Fruit fly (Drosophila melanogaster): ENCODE data around the gene RnpS1.

The RnpS1 gene

DNA sequence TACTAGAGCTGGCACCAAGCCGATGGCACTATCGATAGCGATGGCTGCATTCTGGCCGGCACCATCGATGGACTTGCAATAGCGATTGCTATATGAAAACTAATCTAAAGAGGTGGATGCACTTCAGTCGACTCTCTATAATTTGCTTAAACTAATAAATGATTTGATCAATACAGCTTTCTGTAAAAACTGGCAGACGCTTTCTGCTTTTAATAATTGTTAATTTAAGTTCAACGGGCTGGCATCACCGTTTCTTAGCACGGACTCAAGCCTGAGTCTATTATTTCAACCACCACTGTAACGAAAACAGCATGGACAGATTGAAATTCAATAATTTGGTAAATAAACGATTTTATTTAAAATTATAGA lies 38.8 kb upstream of the RnpS1 start, which contains the start of the genes Ras85D and Rlb1 (continued):
- TF ChIP-seq CG15696 (tag; optimal IDR thresholded peaks at IDR 0.05) (peak; percentile 62), CG9727 (GFP tag; optimal IDR thresholded peaks at IDR 0.05) (peak; percentile 70), knrl (GFP tag; IDR thresholded peaks at IDR 0.05; ENCODE audit: partially characterized antibody) (no peak), klu (GFP tag; IDR thresholded peaks at IDR 0.05) (no peak), kni (GFP tag; optimal IDR thresholded peaks at IDR 0.05) (no peak), tll (GFP tag; optimal IDR thresholded peaks at IDR 0.05) (no peak), Antp (GFP tag; optimal IDR thresholded peaks at IDR 0.05) (peak; percentile 87), CG7928 (GFP tag; optimal IDR thresholded peaks at IDR 0.05) (peak; percentile 47), CG31441 (GFP tag; IDR thresholded peaks at IDR 0.05) (no peak), trh (GFP tag; optimal IDR thresholded peaks at IDR 0.05) (peak; percentile 35), run (tag; optimal IDR thresholded peaks at IDR 0.05) (no peak), sim (GFP tag; IDR thresholded peaks at IDR 0.05) (no peak), pho (GFP tag; optimal IDR thresholded peaks at IDR 0.05) (peak; percentile 83), croc (GFP tag; conservative IDR thresholded peaks at IDR 0.05) (peak; percentile 41; the same call in 2 of the 3 replicates), fu2 (GFP tag; optimal IDR thresholded peaks at IDR 0.05) (peak; percentile 77), gcm (GFP tag; optimal IDR thresholded peaks at IDR 0.05) (no peak), D (optimal IDR thresholded peaks at IDR 0.05) (no peak), D (GFP tag; optimal IDR thresholded peaks at IDR 0.05) (no peak), pfk (GFP tag; optimal IDR thresholded peaks at IDR 0.05) (peak; percentile 35), CG3163 (GFP tag; optimal IDR thresholded peaks at IDR 0.05) (peak; percentile 69), HLH3B (GFP tag; IDR thresholded peaks at IDR 0.05) (no peak), CG11456 (GFP tag; IDR thresholded peaks at IDR 0.05) (no peak), CG10366 (GFP tag; IDR thresholded peaks at IDR 0.05) (no peak), ara (GFP tag; IDR thresholded peaks at IDR 0.05) (no peak), scrt (GFP tag; optimal IDR thresholded peaks at IDR 0.05) (no peak), CG31388 (GFP tag; optimal IDR thresholded peaks at IDR 0.05) (no peak), dan (GFP tag; IDR thresholded peaks at IDR 0.05) (no peak), Doc2 (GFP tag; IDR thresholded peaks at IDR 0.05) (no peak), CG10431 (GFP tag; optimal IDR thresholded peaks at IDR 0.05) (no peak), caup (GFP tag; optimal IDR thresholded peaks at IDR 0.05; ENCODE audit: severe bottlenecking) (peak; percentile 43), CG31365 (tag; optimal IDR thresholded peaks at IDR 0.05) (no peak), CG17829 (tag; optimal IDR thresholded peaks at IDR 0.05) (peak; percentile 73), CG15011 (GFP tag; optimal IDR thresholded peaks at IDR 0.05) (no peak), CG11247 (GFP tag; IDR thresholded peaks at IDR 0.05) (no peak), Ravus (GFP tag; IDR thresholded peaks at IDR 0.05) (no peak), CG10274 (GFP tag; optimal IDR thresholded peaks at IDR 0.05) (no peak), fru (optimal IDR thresholded peaks at IDR 0.05) (no peak), ato (GFP tag; IDR thresholded peaks at IDR 0.05; ENCODE audit: partially characterized antibody) (no peak), luna (GFP tag; optimal IDR thresholded peaks at IDR 0.05) (peak; percentile 73), Neu2 (GFP tag; optimal IDR thresholded peaks at IDR 0.05; ENCODE audit: borderline replicate concordance) (peak; percentile 38), Oli (tag; optimal IDR thresholded peaks at IDR 0.05) (no peak), CG15601 (tag; optimal IDR thresholded peaks at IDR 0.05) (peak; percentile 75), dati (GFP tag; IDR thresholded peaks at IDR 0.05) (no peak), CG42726 (GFP tag; IDR thresholded peaks at IDR 0.05; ENCODE audit: partially characterized antibody) (no peak), Ada2b (GFP tag; IDR thresholded peaks at IDR 0.05) (no peak), Dll (GFP tag; IDR thresholded peaks at IDR 0.05; ENCODE audit: partially characterized antibody) (no peak), peb (GFP tag; IDR thresholded peaks at IDR 0.05) (no peak), cas (GFP tag; IDR thresholded peaks at IDR 0.05) (no peak), CG3726 (GFP tag; IDR thresholded peaks at IDR 0.05) (no peak), Gsc (GFP tag; IDR thresholded peaks at IDR 0.05) (no peak), CG2712 (tag; optimal IDR thresholded peaks at IDR 0.05) (peak; percentile 71), shn (GFP tag; optimal IDR thresholded peaks at IDR 0.05) (peak; percentile 83)
